Fruit fly (Drosophila melanogaster) whole organism, embryonic: ENCODE measurements around the gene CG2021.
A peak's percentile ranks its signal among the peaks of the same experiment; 100 is the strongest.

Experiments used
- Atf-2 ChIP-seq: fragments of 200-800 bp; sonication (Bioruptor generic); optimal IDR thresholded peaks from 2 replicates; lab custom pipeline; 2016; ENCODE audit warnings: missing biosample characterization, missing genetic modification characterization
- B-H2 ChIP-seq: fragments of 200-800 bp; sonication (Bioruptor generic); optimal IDR thresholded peaks from 2 replicates; lab custom pipeline; 2018; ENCODE audit warnings: missing biosample characterization, mild to moderate bottlenecking, missing genetic modification characterization
- C15 ChIP-seq: fragments of 200-800 bp; sonication (Bioruptor generic); IDR thresholded peaks from 3 replicates; pipeline ENCODE4 v1.3.6; 2022; ENCODE audit warnings: missing biosample characterization, missing genetic modification characterization
- CG10543 ChIP-seq: fragments of 200-800 bp; sonication (Bioruptor generic); optimal IDR thresholded peaks from 3 replicates; lab custom pipeline; 2017; ENCODE audit warnings: missing biosample characterization, mild to moderate bottlenecking, missing genetic modification characterization, moderate library complexity
- CG14667 ChIP-seq: fragments of 200-800 bp; sonication (Bioruptor generic); IDR thresholded peaks from 2 replicates; pipeline ENCODE4 v1.3.6; 2022; ENCODE audit warnings: missing biosample characterization, missing genetic modification characterization
- CG1529 ChIP-seq: fragments of 200-800 bp; sonication (Bioruptor generic); optimal IDR thresholded peaks from 3 replicates; lab custom pipeline; 2018; ENCODE audit warnings: missing biosample characterization, missing genetic modification characterization
- CG2116 ChIP-seq: fragments of 200-800 bp; sonication (Bioruptor generic); optimal IDR thresholded peaks from 3 replicates; lab custom pipeline; 2018; ENCODE audit warnings: missing biosample characterization, mild to moderate bottlenecking, missing genetic modification characterization
- CG30020 ChIP-seq: fragments of 200-800 bp; optimal IDR thresholded peaks from 2 replicates; lab custom pipeline; 2019; ENCODE audit warnings: missing biosample characterization, mild to moderate bottlenecking, missing genetic modification characterization, moderate library complexity
- CG3281 ChIP-seq: fragments of 200-800 bp; sonication (Bioruptor generic); optimal IDR thresholded peaks from 3 replicates; lab custom pipeline; 2017; ENCODE audit warnings: missing biosample characterization, mild to moderate bottlenecking, missing genetic modification characterization
- CG3407 ChIP-seq: fragments of 200-800 bp; sonication (Bioruptor generic); optimal IDR thresholded peaks from 2 replicates; lab custom pipeline; 2018; ENCODE audit warnings: missing biosample characterization, mild to moderate bottlenecking, missing genetic modification characterization
- CG4617 ChIP-seq: fragments of 200-800 bp; sonication (Bioruptor generic); optimal IDR thresholded peaks from 3 replicates; lab custom pipeline; 2016; ENCODE audit warnings: missing biosample characterization, missing genetic modification characterization, borderline replicate concordance
- CG6813 ChIP-seq: fragments of 200-800 bp; sonication (Bioruptor generic); optimal IDR thresholded peaks from 2 replicates; lab custom pipeline; 2017; ENCODE audit warnings: missing biosample characterization, missing genetic modification characterization, mild to moderate bottlenecking, moderate library complexity, missing genetic modification reagents
- CG7928 ChIP-seq: fragments of 200-800 bp; sonication (Bioruptor generic); optimal IDR thresholded peaks from 2 replicates; lab custom pipeline; 2017; ENCODE audit warnings: missing biosample characterization, mild to moderate bottlenecking, missing genetic modification characterization
- CG8944 ChIP-seq: fragments of 200-800 bp; sonication (Bioruptor generic); optimal IDR thresholded peaks from 3 replicates; lab custom pipeline; 2016; ENCODE audit warnings: missing biosample characterization, missing genetic modification characterization
- CG9437 ChIP-seq: fragments of 200-800 bp; sonication (Bioruptor generic); optimal IDR thresholded peaks from 2 replicates; lab custom pipeline; 2018; ENCODE audit warnings: missing biosample characterization, mild to moderate bottlenecking, missing genetic modification characterization
- CG9817 ChIP-seq: fragments of 200-800 bp; sonication (Bioruptor generic); optimal IDR thresholded peaks from 2 replicates; lab custom pipeline; 2018; ENCODE audit warnings: missing biosample characterization, mild to moderate bottlenecking, missing genetic modification characterization, moderate library complexity
- CHES-1-like ChIP-seq: fragments of 200-800 bp; sonication (Bioruptor generic); optimal IDR thresholded peaks from 2 replicates; lab custom pipeline; 2016; ENCODE audit warnings: missing biosample characterization, missing genetic modification characterization
- D19A ChIP-seq: fragments of 200-800 bp; optimal IDR thresholded peaks from 3 replicates; lab custom pipeline; 2019; ENCODE audit warnings: missing biosample characterization, mild to moderate bottlenecking, missing genetic modification characterization, moderate library complexity
- ERR ChIP-seq: fragments of 200-800 bp; sonication (Bioruptor generic); optimal IDR thresholded peaks from 2 replicates; lab custom pipeline; 2016; ENCODE audit warnings: missing biosample characterization, missing genetic modification characterization
- GATAe ChIP-seq: fragments of 200-800 bp; sonication (Bioruptor generic); conservative IDR thresholded peaks from 2 replicates; pipeline ENCODE4 v1.3.6; 2022; ENCODE audit warnings: missing biosample characterization, missing genetic modification characterization
- Gug ChIP-seq: fragments of 200-800 bp; sonication (Bioruptor generic); IDR thresholded peaks from 4 replicates; pipeline ENCODE4 v1.3.6; 2022; ENCODE audit warnings: missing biosample characterization, missing genetic modification characterization
- Hmr ChIP-seq: fragments of 200-800 bp; sonication (Bioruptor generic); optimal IDR thresholded peaks from 3 replicates; lab custom pipeline; 2017; ENCODE audit warnings: mild to moderate bottlenecking, missing biosample characterization, missing genetic modification reagents, missing genetic modification characterization
- Jarid2 ChIP-seq: fragments of 200-800 bp; sonication (Bioruptor generic); optimal IDR thresholded peaks from 3 replicates; lab custom pipeline; 2017; ENCODE audit warnings: mild to moderate bottlenecking, missing biosample characterization, missing genetic modification reagents, missing genetic modification characterization
- Rx ChIP-seq: fragments of 200-800 bp; sonication (Bioruptor generic); IDR thresholded peaks from 2 replicates; pipeline ENCODE4 v1.3.6; 2022; ENCODE audit warnings: missing biosample characterization, missing genetic modification characterization
- Sox100B ChIP-seq: fragments of 200-800 bp; sonication (Bioruptor generic); optimal IDR thresholded peaks from 3 replicates; lab custom pipeline; 2018; ENCODE audit warnings: missing biosample characterization, mild to moderate bottlenecking, missing genetic modification characterization
- Spps ChIP-seq: fragments of 200-800 bp; sonication (Bioruptor generic); optimal IDR thresholded peaks from 2 replicates; lab custom pipeline; 2018; ENCODE audit warnings: missing biosample characterization, mild to moderate bottlenecking, missing genetic modification characterization
- Taf1 ChIP-seq: fragments of 200-800 bp; sonication (Bioruptor generic); IDR thresholded peaks from 2 replicates; pipeline ENCODE4 v1.3.6; 2022; ENCODE audit warnings: missing biosample characterization, missing genetic modification characterization
- Usf ChIP-seq: fragments of 200-800 bp; sonication (Bioruptor generic); optimal IDR thresholded peaks from 2 replicates; lab custom pipeline; 2017; ENCODE audit warnings: missing genotype, missing biosample characterization, missing genetic modification characterization
- ap ChIP-seq: fragments of 200-800 bp; sonication (Bioruptor generic); IDR thresholded peaks from 2 replicates; pipeline ENCODE4 v1.3.6; 2022; ENCODE audit warnings: missing biosample characterization, missing genetic modification characterization
- bigmax ChIP-seq: fragments of 200-800 bp; sonication (Bioruptor generic); optimal IDR thresholded peaks from 2 replicates; lab custom pipeline; 2018; ENCODE audit warnings: missing biosample characterization, mild to moderate bottlenecking, missing genetic modification characterization
- caup ChIP-seq: fragments of 200-800 bp; sonication (Bioruptor generic); optimal IDR thresholded peaks from 3 replicates; lab custom pipeline; 2017; ENCODE audit warnings: missing biosample characterization, mild to moderate bottlenecking, missing genetic modification characterization, moderate library complexity; ENCODE audit not compliant: severe bottlenecking
- dan ChIP-seq: fragments of 200-800 bp; sonication (Bioruptor generic); IDR thresholded peaks from 2 replicates; pipeline ENCODE4 v1.3.6; 2022; ENCODE audit warnings: missing biosample characterization, missing genetic modification characterization
- dmrt11E ChIP-seq: fragments of 200-800 bp; sonication (Bioruptor generic); optimal IDR thresholded peaks from 3 replicates; lab custom pipeline; 2018; ENCODE audit warnings: missing biosample characterization, mild to moderate bottlenecking, missing genetic modification characterization, moderate library complexity
- dmrt99B ChIP-seq: fragments of 200-800 bp; sonication (Bioruptor generic); optimal IDR thresholded peaks from 2 replicates; lab custom pipeline; 2018; ENCODE audit warnings: missing biosample characterization, mild to moderate bottlenecking, missing genetic modification characterization, moderate library complexity
- fd3F ChIP-seq: fragments of 200-800 bp; sonication (Bioruptor generic); optimal IDR thresholded peaks from 2 replicates; lab custom pipeline; 2018; ENCODE audit warnings: missing biosample characterization, mild to moderate bottlenecking, missing genetic modification characterization, moderate library complexity
- ftz-f1 ChIP-seq: fragments of 200-800 bp; sonication (Bioruptor generic); optimal IDR thresholded peaks from 2 replicates; lab custom pipeline; 2016; ENCODE audit warnings: missing biosample characterization, missing genetic modification characterization
- gem ChIP-seq: fragments of 200-800 bp; sonication (Bioruptor generic); optimal IDR thresholded peaks from 2 replicates; lab custom pipeline; 2019; ENCODE audit warnings: missing biosample characterization, mild to moderate bottlenecking, missing genetic modification characterization, moderate library complexity
- jigr1 ChIP-seq: fragments of 200-800 bp; sonication (Bioruptor generic); IDR thresholded peaks from 3 replicates; pipeline ENCODE4 v1.3.6; 2022; ENCODE audit warnings: missing biosample characterization, missing genetic modification characterization
- lab ChIP-seq: fragments of 200-800 bp; sonication (Bioruptor generic); optimal IDR thresholded peaks from 3 replicates; lab custom pipeline; 2017; ENCODE audit warnings: missing biosample characterization, missing genetic modification characterization, mild to moderate bottlenecking, moderate library complexity, missing genetic modification reagents
- nmo ChIP-seq: fragments of 200-800 bp; sonication (Bioruptor generic); optimal IDR thresholded peaks from 2 replicates; lab custom pipeline; 2018; ENCODE audit warnings: missing biosample characterization, mild to moderate bottlenecking, missing genetic modification characterization, moderate library complexity
- psq ChIP-seq: fragments of 200-800 bp; sonication (Bioruptor generic); optimal IDR thresholded peaks from 2 replicates; lab custom pipeline; 2017; ENCODE audit warnings: missing biosample characterization, missing genetic modification characterization
- scrt ChIP-seq: fragments of 200-800 bp; sonication (Bioruptor generic); optimal IDR thresholded peaks from 2 replicates; lab custom pipeline; 2018; ENCODE audit warnings: missing biosample characterization, mild to moderate bottlenecking, missing genetic modification characterization, moderate library complexity
- sd ChIP-seq: fragments of 200-800 bp; sonication (Bioruptor generic); optimal IDR thresholded peaks from 3 replicates; lab custom pipeline; 2018; ENCODE audit warnings: missing biosample characterization, mild to moderate bottlenecking, missing genetic modification characterization, moderate library complexity
- sqz ChIP-seq: fragments of 200-800 bp; sonication (Bioruptor generic); optimal IDR thresholded peaks from 3 replicates; lab custom pipeline; 2018; ENCODE audit warnings: missing biosample characterization, mild to moderate bottlenecking, missing genetic modification characterization
- ssp ChIP-seq: fragments of 200-800 bp; sonication (Bioruptor generic); IDR thresholded peaks from 2 replicates; pipeline ENCODE4 v1.3.6; 2022; ENCODE audit warnings: missing biosample characterization, missing genetic modification characterization
- tll ChIP-seq, 2 experiments: fragments of 200-800 bp in 1 of 2; fragments of >200 bp in 1 of 2; sonication (Bioruptor generic) in 1 of 2; optimal IDR thresholded peaks; 2 replicates each; lab custom pipeline; 2017 to 2019; ENCODE audit warnings: missing biosample characterization in 2 of 2, missing genetic modification characterization in 2 of 2, mild to moderate bottlenecking in 1 of 2, moderate library complexity in 1 of 2
- toy ChIP-seq: fragments of 200-800 bp; sonication (Bioruptor generic); IDR thresholded peaks from 2 replicates; pipeline ENCODE4 v1.3.6; 2022; ENCODE audit warnings: missing biosample characterization, missing genetic modification characterization
- wdn ChIP-seq: fragments of 200-800 bp; sonication (Bioruptor generic); IDR thresholded peaks from 2 replicates; pipeline ENCODE4 v1.3.6; 2022; ENCODE audit warnings: missing biosample characterization, missing genetic modification characterization
- wek ChIP-seq: fragments of 200-800 bp; sonication (Bioruptor generic); optimal IDR thresholded peaks from 3 replicates; lab custom pipeline; 2018; ENCODE audit warnings: missing biosample characterization, mild to moderate bottlenecking, missing genetic modification characterization, moderate library complexity

CG2021 gene

dm6 chr3L:1745432-1745831 is 31.8 kb downstream of the CG2021 start (continued):
- TF ChIP-seq CG10543 (GFP tag; lab: Kevin White, UChicago) (no peak), Rx (GFP tag; lab: Robert Waterston, UW) (no peak), psq (no peak), Jarid2 (GFP tag; lab: Kevin White, UChicago) (no peak), CG14667 (no peak), CG1529 (GFP tag; lab: Kevin White, UChicago) (no peak), ERR (GFP tag; lab: Kevin White, UChicago) (no peak), Hmr (peak; percentile 12), Taf1 (GFP tag; lab: Robert Waterston, UW) (no peak), Gug (no peak), jigr1 (GFP tag; lab: Robert Waterston, UW) (no peak), CHES-1-like (GFP tag; lab: Kevin White, UChicago) (no peak), scrt (GFP tag; lab: Kevin White, UChicago) (no peak), CG4617 (no peak), tll (GFP tag; optimal IDR thresholded peaks at IDR 0.05; lab: Kevin White, UChicago) (no peak), ftz-f1 (GFP tag; lab: Kevin White, UChicago) (no peak), CG8944 (GFP tag; lab: Kevin White, UChicago) (no peak), CG3407 (GFP tag; lab: Kevin White, UChicago) (no peak), ssp (GFP tag; lab: Robert Waterston, UW) (no peak), dmrt11E (tag; lab: Kevin White, UChicago) (no peak), nmo (GFP tag; lab: Kevin White, UChicago) (no peak), C15 (GFP tag; lab: Robert Waterston, UW) (no peak), ap (GFP tag; lab: Robert Waterston, UW) (no peak), wek (GFP tag; lab: Kevin White, UChicago) (no peak), CG3281 (no peak), wdn (GFP tag; lab: Robert Waterston, UW) (no peak), Usf (GFP tag; lab: Kevin White, UChicago) (no peak), dmrt99B (tag; lab: Kevin White, UChicago) (no peak), CG6813 (GFP tag; lab: Kevin White, UChicago) (no peak), gem (tag; lab: Kevin White, UChicago) (no peak), dan (no peak), sqz (GFP tag; lab: Kevin White, UChicago) (no peak), bigmax (GFP tag; lab: Kevin White, UChicago) (no peak), GATAe (GFP tag; lab: Robert Waterston, UW) (peak; percentile 46; the same call in 1 of the 2 replicates), toy (GFP tag; lab: Robert Waterston, UW) (no peak), D19A (tag; lab: Kevin White, UChicago) (peak; percentile 63), lab (peak; percentile 58), sd (peak; percentile 21), CG2116 (no peak), caup (GFP tag; lab: Kevin White, UChicago) (no peak), CG7928 (no peak), fd3F (GFP tag; lab: Kevin White, UChicago) (no peak), Spps (no peak), B-H2 (GFP tag; lab: Kevin White, UChicago) (no peak), Sox100B (GFP tag; lab: Kevin White, UChicago) (no peak), CG30020 (no peak), CG9817 (no peak), Atf-2 (no peak), CG9437 (GFP tag; lab: Kevin White, UChicago) (no peak)
- TF ChIP-seq, all 482 proteins: peak for 11
